Worm (Caenorhabditis elegans) whole organism, mixed stage, embryonic: ENCODE measurements around the gene nhr-26.

Experiments used
- ceh-83 ChIP-seq: fragments of 200-800 bp; sonication (Bioruptor generic); optimal IDR thresholded peaks from 2 replicates; lab custom pipeline; 2018; ENCODE audit warnings: mild to moderate bottlenecking, missing genetic modification characterization, missing compliant biosample characterization
- lsy-2 ChIP-seq: fragments of 150-350 bp; optimal IDR thresholded peaks from 2 replicates; lab custom pipeline; 2014; ENCODE audit warnings: missing biosample characterization, missing genetic modification characterization
- mep-1 ChIP-seq: fragments of 150-350 bp; optimal IDR thresholded peaks from 2 replicates; lab custom pipeline; 2017; ENCODE audit warnings: missing biosample characterization, missing genetic modification reagents, missing genetic modification characterization, inconsistent platforms
- mls-2 ChIP-seq: sonication (generic microtip); optimal IDR thresholded peaks from 2 replicates; lab custom pipeline; 2016; ENCODE audit warnings: mild to moderate bottlenecking, missing genetic modification characterization, moderate library complexity, missing compliant biosample characterization
- nhr-12 ChIP-seq: fragments of 150-350 bp; optimal IDR thresholded peaks from 2 replicates; lab custom pipeline; 2014; ENCODE audit warnings: missing biosample characterization, missing genetic modification characterization
- nhr-237 ChIP-seq: fragments of 150-350 bp; optimal IDR thresholded peaks from 2 replicates; lab custom pipeline; 2014; ENCODE audit warnings: missing biosample characterization, missing genetic modification characterization
- nhr-28 ChIP-seq: fragments of 150-350 bp; optimal IDR thresholded peaks from 2 replicates; lab custom pipeline; 2014; ENCODE audit warnings: missing biosample characterization, missing genetic modification characterization
- nhr-76 ChIP-seq: sonication (generic microtip); optimal IDR thresholded peaks from 2 replicates; lab custom pipeline; 2017; ENCODE audit warnings: missing biosample characterization, missing genetic modification characterization
- pha-4 ChIP-seq: fragments of 150-350 bp; optimal IDR thresholded peaks from 2 replicates; lab custom pipeline; 2018; ENCODE audit warnings: missing biosample characterization, missing genetic modification reagents, missing genetic modification characterization
- snpc-4 ChIP-seq: fragments of 150-350 bp; optimal IDR thresholded peaks from 2 replicates; lab custom pipeline; 2014; ENCODE audit warnings: missing biosample characterization, missing genetic modification characterization
- unc-120 ChIP-seq: sonication (generic microtip); optimal IDR thresholded peaks from 2 replicates; lab custom pipeline; 2017; ENCODE audit warnings: missing genetic modification characterization, missing compliant biosample characterization; ENCODE audit not compliant: poor library complexity, severe bottlenecking
- unc-39 ChIP-seq: fragments of 150-350 bp; optimal IDR thresholded peaks from 2 replicates; lab custom pipeline; 2014; ENCODE audit warnings: missing biosample characterization, missing genetic modification characterization
- unc-62 ChIP-seq: fragments of 150-350 bp; optimal IDR thresholded peaks from 2 replicates; lab custom pipeline; 2014; ENCODE audit warnings: missing biosample characterization, missing genetic modification reagents, missing genetic modification characterization
- ztf-11 ChIP-seq: fragments of 150-350 bp; optimal IDR thresholded peaks from 2 replicates; lab custom pipeline; 2014; ENCODE audit warnings: missing biosample characterization, missing genetic modification characterization

ce11 chrX:12645846-12646245 lies 54.4 kb downstream of the nhr-26 start:
- TF ChIP-seq lsy-2, result no peak
- no peak for TF ChIP-seq mep-1 (tag; lab: Kevin White, UChicago)
- TF ChIP-seq unc-120, result no peak
- no peak for TF ChIP-seq ztf-11
- TF ChIP-seq snpc-4 (tag; lab: Kevin White, UChicago), result no peak
- no peak for TF ChIP-seq unc-39 (tag; lab: Kevin White, UChicago)
- TF ChIP-seq nhr-76 (tag; lab: Kevin White, UChicago), result no peak
- TF ChIP-seq nhr-12 (tag; lab: Kevin White, UChicago), result no peak
- no peak for TF ChIP-seq unc-62 (GFP tag; lab: Kevin White, UChicago)
- no peak for TF ChIP-seq pha-4
- TF ChIP-seq nhr-237 (tag; lab: Kevin White, UChicago), result no peak
- no peak for TF ChIP-seq nhr-28
- TF ChIP-seq mls-2 (tag; lab: Kevin White, UChicago), result no peak
- TF ChIP-seq ceh-83 (GFP tag; lab: Kevin White, UChicago), result no peak
